Worm (Caenorhabditis elegans): Measurements from ENCODE around the gene srw-1.
"Not testable (repeated sequence)": the region's sequence is repeated elsewhere in the genome, so short reads cannot be mapped to it uniquely, and the experiment has no call there.

The srw-1 gene

ce11 chrV:15215175-15215574, 17.1 kb downstream of the srw-1 start, which contains the start of gene sri-26:
TSS of gene sri-26 (plus strand) at chrV:15215475.
- TF ChIP-seq nhr-111 (GFP tag; optimal IDR thresholded peaks at IDR 0.05); T26A8.4 (GFP tag; IDR thresholded peaks at IDR 0.05); hmg-1.1 (GFP tag; IDR thresholded peaks at IDR 0.05): not testable (repeated sequence)

- no peak for TF ChIP-seq Y5F2A.4 (GFP tag; optimal IDR thresholded peaks at IDR 0.05)
- no peak for TF ChIP-seq zfp-2 (tag; optimal IDR thresholded peaks at IDR 0.05)
- TF ChIP-seq ceh-20 (GFP tag; IDR thresholded peaks at IDR 0.05), result no peak
- TF ChIP-seq tra-1 (GFP tag; IDR thresholded peaks at IDR 0.05), result no peak
- no peak for TF ChIP-seq spr-1 (tag; optimal IDR thresholded peaks at IDR 0.05)
- TF ChIP-seq jun-1 (tag; optimal IDR thresholded peaks at IDR 0.05), result no peak
- no peak for TF ChIP-seq hif-1 (tag; optimal IDR thresholded peaks at IDR 0.05)
- no peak for TF ChIP-seq nhr-6 (tag; optimal IDR thresholded peaks at IDR 0.05)
- no peak for TF ChIP-seq nhr-237 (tag; optimal IDR thresholded peaks at IDR 0.05)
- TF ChIP-seq nhr-25 (tag; optimal IDR thresholded peaks at IDR 0.05; ENCODE audit: borderline replicate concordance, insufficient read depth), result no peak
These were observed 18.6 kb downstream of the srw-1 start, which contains the start of gene sri-25 for ce11 chrV:15216705-15217104. TSS of gene sri-25 (plus strand) at chrV:15217005.

DNA sequence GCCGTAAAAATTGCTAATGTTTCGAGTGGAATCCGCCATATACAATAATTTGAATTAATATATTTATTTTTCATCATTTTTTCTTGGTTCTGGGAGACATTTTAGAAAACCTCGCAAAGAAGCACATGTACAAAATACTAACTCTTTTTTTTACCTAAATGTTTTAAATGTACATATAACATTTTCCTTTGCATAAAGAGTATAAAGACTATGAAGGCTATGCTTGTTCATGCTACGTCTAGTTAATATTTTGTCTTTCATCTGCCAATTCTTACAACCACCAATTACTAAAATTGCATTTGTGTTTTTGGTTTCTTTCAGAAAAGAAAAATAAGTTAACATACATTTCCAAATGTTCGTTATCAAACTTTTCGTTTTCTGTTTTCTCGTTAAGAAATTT, 23.3 kb downstream of the srw-1 start, which contains the start of gene irld-25:
Gene irld-25, plus strand, starts transcription at position 301 of the 400 bp plus-strand sequence.
- TF ChIP-seq tag-97 (GFP tag; IDR thresholded peaks at IDR 0.05) (no peak), nhr-25 (tag; optimal IDR thresholded peaks at IDR 0.05; ENCODE audit: borderline replicate concordance, insufficient read depth) (no peak), lin-1 (GFP tag; IDR thresholded peaks at IDR 0.05) (no peak), Y105C5A.15 (GFP tag; IDR thresholded peaks at IDR 0.05) (no peak), saeg-2 (GFP tag; IDR thresholded peaks at IDR 0.05) (no peak), F26F4.8 (GFP tag; conservative IDR thresholded peaks at IDR 0.05) (no peak), nhr-6 (tag; optimal IDR thresholded peaks at IDR 0.05) (no peak), zip-11 (GFP tag; IDR thresholded peaks at IDR 0.05) (no peak), mdt-29 (GFP tag; IDR thresholded peaks at IDR 0.05) (no peak), lim-7 (GFP tag; IDR thresholded peaks at IDR 0.05) (no peak), Y5F2A.4 (GFP tag; optimal IDR thresholded peaks at IDR 0.05) (no peak), dpl-1 (GFP tag; optimal IDR thresholded peaks at IDR 0.05) (no peak), snpc-1.2 (GFP tag; IDR thresholded peaks at IDR 0.05) (no peak), lin-29 (GFP tag; IDR thresholded peaks at IDR 0.05) (no peak), mdl-1 (tag; optimal IDR thresholded peaks at IDR 0.05) (no peak), hif-1 (tag; optimal IDR thresholded peaks at IDR 0.05) (no peak)

- TF ChIP-seq aha-1 (tag), result no peak
- TF ChIP-seq F49E8.2 (tag; optimal IDR thresholded peaks at IDR 0.05; ENCODE audit: borderline replicate concordance), result no peak
- no peak for TF ChIP-seq egl-43 (GFP tag; IDR thresholded peaks at IDR 0.05)
- TF ChIP-seq ama-1 (optimal IDR thresholded peaks at IDR 0.05), result no peak
- no peak for TF ChIP-seq lin-13 (GFP tag; optimal IDR thresholded peaks at IDR 0.05)
- TF ChIP-seq ceh-32 (tag; optimal IDR thresholded peaks at IDR 0.05; ENCODE audit: poor library complexity), result no peak
- TF ChIP-seq aly-2 (tag; optimal IDR thresholded peaks at IDR 0.05), result no peak
- no peak for TF ChIP-seq Y75B8A.6 (GFP tag; IDR thresholded peaks at IDR 0.05)
- no peak for TF ChIP-seq snpc-1.2 (GFP tag; IDR thresholded peaks at IDR 0.05)
- no peak for TF ChIP-seq nhr-48 (tag; optimal IDR thresholded peaks at IDR 0.05)
- TF ChIP-seq nhr-77 (tag; optimal IDR thresholded peaks at IDR 0.05), result no peak
These were observed 25.6 kb downstream of the srw-1 start, which contains the start of gene srw-24 for ce11 chrV:15223668-15224067. TSS of gene srw-24 (plus strand) at chrV:15223968.

All from whole organism, L4 larva.